Worm (Caenorhabditis elegans) whole organism, L1 larva: ENCODE data around the gene srr-10.

ENCODE experiments used
- ama-1 ChIP-seq: fragments of 150-350 bp; optimal IDR thresholded peaks from 2 replicates; lab custom pipeline; 2014
- fkh-10 ChIP-seq: sonication (generic microtip); optimal IDR thresholded peaks from 2 replicates; lab custom pipeline; 2017; ENCODE audit warnings: missing biosample characterization, missing genetic modification reagents, missing genetic modification characterization
- hlh-17 ChIP-seq: fragments of 200-800 bp; sonication (Bioruptor generic); optimal IDR thresholded peaks from 2 replicates; lab custom pipeline; 2018; ENCODE audit warnings: missing genetic modification characterization, mild to moderate bottlenecking, missing compliant biosample characterization, moderate library complexity, borderline replicate concordance
- lin-39 ChIP-seq: fragments of 150-350 bp; optimal IDR thresholded peaks from 2 replicates; lab custom pipeline; 2014; ENCODE audit warnings: missing biosample characterization, missing genetic modification reagents, missing genetic modification characterization
- nhr-77 ChIP-seq: fragments of 150-350 bp; optimal IDR thresholded peaks from 2 replicates; lab custom pipeline; 2014; ENCODE audit warnings: missing biosample characterization, missing genetic modification characterization
- skn-1 ChIP-seq: fragments of 150-350 bp; optimal IDR thresholded peaks from 2 replicates; lab custom pipeline; 2014; ENCODE audit warnings: missing biosample characterization, missing genetic modification characterization
- snpc-4 ChIP-seq: fragments of 150-350 bp; optimal IDR thresholded peaks from 2 replicates; lab custom pipeline; 2014; ENCODE audit warnings: missing biosample characterization, missing genetic modification characterization
- sptf-1 ChIP-seq: fragments of 150-350 bp; optimal IDR thresholded peaks from 2 replicates; lab custom pipeline; 2014; ENCODE audit warnings: missing biosample characterization, missing genetic modification characterization
- unc-130 ChIP-seq: fragments of 150-350 bp; optimal IDR thresholded peaks from 2 replicates; lab custom pipeline; 2017; ENCODE audit warnings: missing biosample characterization, missing genetic modification characterization, inconsistent platforms
- unc-62 ChIP-seq: fragments of 150-350 bp; optimal IDR thresholded peaks from 2 replicates; lab custom pipeline; 2014; ENCODE audit warnings: missing biosample characterization, missing genetic modification reagents, missing genetic modification characterization
- ztf-11 ChIP-seq, 2 experiments: sonication (generic microtip); optimal IDR thresholded peaks; 2 replicates each; lab custom pipeline; 2016 to 2017; ENCODE audit warnings: missing genetic modification characterization in 2 of 2, missing biosample characterization in 1 of 2, missing compliant biosample characterization in 1 of 2
- ztf-4 ChIP-seq: fragments of 150-350 bp; optimal IDR thresholded peaks from 2 replicates; lab custom pipeline; 2014; ENCODE audit warnings: missing biosample characterization, missing genetic modification characterization

- TF ChIP-seq ztf-11 (tag; optimal IDR thresholded peaks at IDR 0.05; lab: Kevin White, UChicago) (no peak), lin-39 (no peak), hlh-17 (GFP tag; lab: Kevin White, UChicago) (no peak), ztf-4 (tag; lab: Kevin White, UChicago) (no peak), unc-62 (no peak), unc-130 (tag; lab: Kevin White, UChicago) (no peak), sptf-1 (tag; lab: Kevin White, UChicago) (no peak), nhr-77 (no peak), fkh-10 (GFP tag; lab: Kevin White, UChicago) (no peak), skn-1 (no peak), ama-1 (no peak), snpc-4 (tag; lab: Kevin White, UChicago) (no peak)
Measured at ce11 chrV:7705316-7705715, 30.1 kb upstream of the srr-10 start, which contains the start of gene srw-3.
